Fruit fly (Drosophila melanogaster) whole organism, pupa: ENCODE results near the gene C901.

ENCODE experiments used
- CG10348 ChIP-seq: fragments of 200-800 bp; sonication (Bioruptor generic); IDR thresholded peaks from 2 replicates; pipeline ENCODE4 v1.3.6; 2022; ENCODE audit warnings: missing biosample characterization, missing genetic modification characterization
- CG14655 ChIP-seq: fragments of 200-800 bp; sonication (Bioruptor generic); optimal IDR thresholded peaks from 3 replicates; lab custom pipeline; 2017; ENCODE audit warnings: mild to moderate bottlenecking, missing biosample characterization, missing genetic modification reagents, missing genetic modification characterization
- CG15710 ChIP-seq: fragments of 200-800 bp; sonication (Bioruptor generic); optimal IDR thresholded peaks from 2 replicates; lab custom pipeline; 2018; ENCODE audit warnings: missing biosample characterization, mild to moderate bottlenecking, missing genetic modification characterization, moderate library complexity
- CG32121 ChIP-seq: fragments of 200-800 bp; sonication (Bioruptor generic); IDR thresholded peaks from 2 replicates; pipeline ENCODE4 v1.3.6; 2022; ENCODE audit warnings: missing biosample characterization, missing genetic modification characterization
- CG34367 ChIP-seq: fragments of 200-800 bp; sonication (Bioruptor generic); optimal IDR thresholded peaks from 2 replicates; lab custom pipeline; 2018; ENCODE audit warnings: missing biosample characterization, mild to moderate bottlenecking, missing genetic modification characterization
- CG4496 ChIP-seq: fragments of 200-800 bp; sonication (Bioruptor generic); IDR thresholded peaks from 3 replicates; pipeline ENCODE4 v1.3.6; 2022; ENCODE audit warnings: missing biosample characterization, missing genetic modification characterization
- CG8159 ChIP-seq: fragments of 200-800 bp; sonication (Bioruptor generic); optimal IDR thresholded peaks from 3 replicates; lab custom pipeline; 2018; ENCODE audit warnings: missing biosample characterization, mild to moderate bottlenecking, missing genetic modification characterization, moderate library complexity
- CG9948 ChIP-seq: fragments of 200-800 bp; sonication (Bioruptor generic); optimal IDR thresholded peaks from 2 replicates; lab custom pipeline; 2018; ENCODE audit warnings: missing biosample characterization, mild to moderate bottlenecking, missing genetic modification characterization, moderate library complexity
- EcR ChIP-seq: fragments of 200-800 bp; sonication (Bioruptor generic); optimal IDR thresholded peaks from 3 replicates; lab custom pipeline; 2019; ENCODE audit warnings: missing biosample characterization, missing genetic modification characterization, mild to moderate bottlenecking, moderate library complexity, missing genetic modification reagents
- Pif1B ChIP-seq: fragments of 200-800 bp; sonication (Bioruptor generic); optimal IDR thresholded peaks from 3 replicates; lab custom pipeline; 2016; ENCODE audit warnings: missing biosample characterization, missing genetic modification characterization
- Snoo ChIP-seq: fragments of 200-800 bp; sonication (Bioruptor generic); optimal IDR thresholded peaks from 3 replicates; lab custom pipeline; 2017; ENCODE audit warnings: missing biosample characterization, mild to moderate bottlenecking, missing genetic modification characterization, inconsistent platforms
- fd96Ca ChIP-seq: fragments of 200-800 bp; sonication (Bioruptor generic); IDR thresholded peaks from 3 replicates; pipeline ENCODE4 v1.3.6; 2022; ENCODE audit warnings: missing biosample characterization, missing genetic modification characterization
- gl ChIP-seq: fragments of 200-800 bp; sonication (Bioruptor generic); optimal IDR thresholded peaks from 2 replicates; lab custom pipeline; 2018; ENCODE audit warnings: missing biosample characterization, mild to moderate bottlenecking, missing genetic modification characterization
- rn ChIP-seq: fragments of 200-800 bp; sonication (Bioruptor generic); IDR thresholded peaks from 2 replicates; pipeline ENCODE4 v1.3.6; 2022; ENCODE audit warnings: missing biosample characterization, missing genetic modification characterization

DNA sequence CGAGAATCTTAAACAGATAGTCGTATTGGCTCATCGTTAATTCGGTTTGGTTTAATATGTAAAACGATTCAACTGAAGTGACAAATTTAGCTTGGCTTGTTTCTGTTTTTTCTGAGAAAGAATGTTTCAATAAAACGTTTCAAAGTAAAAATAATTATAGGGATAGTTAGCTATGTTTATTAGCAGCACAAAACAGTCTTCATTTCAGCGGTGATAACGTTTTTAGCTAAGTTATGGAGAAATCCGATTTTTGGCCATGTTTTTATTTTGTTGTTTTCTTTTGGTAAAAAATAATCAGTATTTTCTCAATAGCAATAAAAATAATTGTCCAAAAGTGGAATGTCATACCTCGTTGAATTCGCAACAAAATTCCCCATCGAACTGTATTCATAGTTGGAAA is 14.5 kb downstream of the C901 start, which contains the start of gene Rab9Fb:
- no peak for TF ChIP-seq fd96Ca (GFP tag; lab: Robert Waterston, UW)
- no peak for TF ChIP-seq CG4496
- TF ChIP-seq EcR = no peak
- no peak for TF ChIP-seq Snoo (tag; lab: Kevin White, UChicago)
- no peak for TF ChIP-seq CG15710 (tag; lab: Kevin White, UChicago)
- TF ChIP-seq rn = no peak
- no peak for TF ChIP-seq CG34367 (tag; lab: Kevin White, UChicago)
- no peak for TF ChIP-seq CG32121 (GFP tag; lab: Robert Waterston, UW)
- TF ChIP-seq gl = no peak
- no peak for TF ChIP-seq CG10348 (GFP tag; lab: Robert Waterston, UW)
- no peak for TF ChIP-seq CG14655
- no peak for TF ChIP-seq CG9948 (tag; lab: Kevin White, UChicago)
- TF ChIP-seq Pif1B (GFP tag; lab: Kevin White, UChicago) = no peak
- TF ChIP-seq CG8159 (tag; lab: Kevin White, UChicago) = no peak
